Worm (Caenorhabditis elegans) whole organism, young adult: ENCODE results near the gene F54D10.8.

Experiments used
- T26A5.8 ChIP-seq: sonication (generic microtip); optimal IDR thresholded peaks from 2 replicates; lab custom pipeline; 2016; ENCODE audit warnings: missing genetic modification characterization, missing compliant biosample characterization
- ama-1 ChIP-seq, 3 experiments: fragments of 150-350 bp in 1 of 3; sonication (generic microtip) in 2 of 3; optimal IDR thresholded peaks; 2 replicates each; lab custom pipeline; 2014 to 2018; ENCODE audit warnings: missing biosample characterization in 2 of 3, missing genetic modification characterization in 2 of 3, missing genetic modification reagents in 2 of 3
- ceh-79 ChIP-seq: sonication (generic microtip); optimal IDR thresholded peaks from 2 replicates; lab custom pipeline; 2017; ENCODE audit warnings: mild to moderate bottlenecking, missing genetic modification characterization, missing compliant biosample characterization
- egrh-3 ChIP-seq: fragments of 200-800 bp; sonication (Bioruptor generic); IDR thresholded peaks from 2 replicates; pipeline ENCODE4 v1.3.6; 2022; ENCODE audit warnings: missing genetic modification reagents, missing genetic modification characterization, missing compliant biosample characterization
- him-1 ChIP-seq: sonication (generic microtip); optimal IDR thresholded peaks from 2 replicates; lab custom pipeline; 2016; ENCODE audit warnings: missing genotype, missing genetic modification reagents, missing genetic modification characterization, missing compliant biosample characterization
- tbp1 ChIP-seq: fragments of 200-800 bp; sonication (Bioruptor generic); optimal IDR thresholded peaks from 2 replicates; lab custom pipeline; 2018; ENCODE audit warnings: mild to moderate bottlenecking, missing genetic modification characterization, missing compliant biosample characterization
- unc-62 ChIP-seq: fragments of 150-350 bp; optimal IDR thresholded peaks from 2 replicates; lab custom pipeline; 2014; ENCODE audit warnings: missing biosample characterization, missing genetic modification reagents, missing genetic modification characterization
- ztf-26 ChIP-seq: sonication (generic microtip); optimal IDR thresholded peaks from 2 replicates; lab custom pipeline; 2017; ENCODE audit warnings: missing genetic modification characterization, missing compliant biosample characterization

ce11 chrII:3782309-3783000 lies 45.2 kb downstream of the F54D10.8 start, which contains the start of gene T24E12.2:
- TF ChIP-seq ztf-26 = no peak
- no peak for TF ChIP-seq tbp1 (GFP tag; lab: Kevin White, UChicago)
- TF ChIP-seq egrh-3 (GFP tag; lab: Robert Waterston, UW) = no peak
- TF ChIP-seq T26A5.8 (tag; lab: Kevin White, UChicago) = no peak
- TF ChIP-seq ama-1 (optimal IDR thresholded peaks at IDR 0.05; lab: Kevin White, UChicago) = no peak
- TF ChIP-seq ama-1 (GFP tag; optimal IDR thresholded peaks at IDR 0.05; lab: Kevin White, UChicago) = no peak
- TF ChIP-seq ceh-79 (tag; lab: Kevin White, UChicago) = no peak
- TF ChIP-seq him-1 (tag; lab: Kevin White, UChicago) = no peak
- TF ChIP-seq unc-62 (GFP tag; lab: Kevin White, UChicago) = no peak
